Worm (Caenorhabditis elegans) whole organism, L1 larva: ENCODE measurements around the gene F37B12.3.

Source experiments
- C04F5.9 ChIP-seq: sonication (generic microtip); optimal IDR thresholded peaks from 2 replicates; lab custom pipeline; 2016; ENCODE audit warnings: missing genetic modification characterization, missing compliant biosample characterization
- ces-1 ChIP-seq: fragments of 150-350 bp; optimal IDR thresholded peaks from 2 replicates; lab custom pipeline; 2014; ENCODE audit warnings: missing biosample characterization, missing genetic modification reagents, missing genetic modification characterization
- elt-2 ChIP-seq: sonication (generic microtip); optimal IDR thresholded peaks from 2 replicates; lab custom pipeline; 2016; ENCODE audit warnings: missing genetic modification characterization, mild to moderate bottlenecking, inconsistent platforms, missing compliant biosample characterization, missing genetic modification reagents
- elt-3 ChIP-seq, 6 experiments: fragments of 150-350 bp in 1 of 6; sonication (generic microtip); optimal IDR thresholded peaks; 2 replicates each; lab custom pipeline; 2017 to 2018; ENCODE audit warnings: missing biosample characterization in 6 of 6, missing genetic modification characterization in 6 of 6, inconsistent platforms in 1 of 6
- lin-35 ChIP-seq, 2 experiments: fragments of 150-350 bp; optimal IDR thresholded peaks; 2 replicates each; lab custom pipeline; 2014; ENCODE audit warnings: missing biosample characterization in 2 of 2, missing genetic modification characterization in 2 of 2, missing genetic modification reagents in 2 of 2
- nhr-19 ChIP-seq: fragments of 200-800 bp; sonication (Bioruptor generic); conservative IDR thresholded peaks from 2 replicates; pipeline ENCODE4 v1.3.6; 2022; ENCODE audit warnings: missing genetic modification characterization, missing compliant biosample characterization
- pax-3 ChIP-seq: fragments of 200-800 bp; sonication (Bioruptor generic); optimal IDR thresholded peaks from 2 replicates; lab custom pipeline; 2018; ENCODE audit warnings: mild to moderate bottlenecking, missing genetic modification characterization, moderate library complexity, missing compliant biosample characterization
- unc-130 ChIP-seq: fragments of 150-350 bp; optimal IDR thresholded peaks from 2 replicates; lab custom pipeline; 2017; ENCODE audit warnings: missing biosample characterization, missing genetic modification characterization, inconsistent platforms
- ztf-11 ChIP-seq, 2 experiments: sonication (generic microtip); optimal IDR thresholded peaks; 2 replicates each; lab custom pipeline; 2016 to 2017; ENCODE audit warnings: missing genetic modification characterization in 2 of 2, missing biosample characterization in 1 of 2, missing compliant biosample characterization in 1 of 2

DNA sequence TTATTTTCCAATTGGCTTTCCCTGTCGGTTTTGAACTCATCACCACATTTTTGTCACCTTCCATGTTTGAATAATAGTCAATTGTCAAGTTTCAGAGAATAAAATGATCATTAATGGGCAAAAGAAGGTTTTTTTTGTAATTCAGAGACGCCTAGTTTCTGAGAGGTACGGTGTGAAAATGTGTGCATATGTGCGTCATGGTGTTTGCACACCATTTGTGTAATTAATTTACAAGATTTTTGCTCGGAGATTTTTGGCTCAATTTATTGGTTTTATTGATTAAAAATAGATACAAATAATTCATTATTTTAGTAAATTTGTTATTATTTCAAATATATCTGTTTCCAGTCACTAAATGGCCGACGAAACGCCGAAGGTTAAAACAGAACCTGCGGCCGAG, 43.7 kb downstream of the F37B12.3 start, which contains the start of the genes F44G4.3 and tdp-1:
- TF ChIP-seq unc-130 (tag; lab: Kevin White, UChicago) (no peak), elt-3 (tag; optimal IDR thresholded peaks at IDR 0.05; lab: Kevin White, UChicago) (no peak), ztf-11 (tag; optimal IDR thresholded peaks at IDR 0.05; lab: Kevin White, UChicago) (no peak), elt-2 (tag; lab: Kevin White, UChicago) (no peak), nhr-19 (GFP tag; lab: Robert Waterston, UW) (no peak), pax-3 (tag; lab: Kevin White, UChicago) (no peak), ces-1 (GFP tag; lab: Kevin White, UChicago) (peak; percentile 24), C04F5.9 (no peak), lin-35 (GFP tag; optimal IDR thresholded peaks at IDR 0.05; lab: Kevin White, UChicago) (peak; percentile 14 to 55)
